Worm (Caenorhabditis elegans) whole organism, L4 larva: ENCODE measurements around the gene T01H10.11.
A peak's percentile ranks its signal among the peaks of the same experiment; 100 is the strongest.

Experiments
- F26F4.8 ChIP-seq: fragments of 200-800 bp; sonication (Bioruptor generic); conservative IDR thresholded peaks from 2 replicates; pipeline ENCODE4 v1.3.6; 2022; ENCODE audit warnings: missing genetic modification characterization, missing compliant biosample characterization
- ama-1 ChIP-seq: fragments of 150-350 bp; optimal IDR thresholded peaks from 2 replicates; lab custom pipeline; 2014; ENCODE audit warnings: inconsistent platforms, mixed read lengths
- dmd-8 ChIP-seq: fragments of 200-800 bp; sonication (Bioruptor generic); IDR thresholded peaks from 2 replicates; pipeline ENCODE4 v1.3.6; 2022; ENCODE audit warnings: missing genetic modification characterization, missing compliant biosample characterization
- dpl-1 ChIP-seq: fragments of 150-350 bp; optimal IDR thresholded peaks from 2 replicates; lab custom pipeline; 2014; ENCODE audit warnings: missing biosample characterization, missing genetic modification reagents, missing genetic modification characterization
- dve-1 ChIP-seq: sonication (generic microtip); optimal IDR thresholded peaks from 2 replicates; lab custom pipeline; 2017; ENCODE audit warnings: antibody characterized with exemption, mild to moderate bottlenecking, missing genetic modification characterization, missing compliant biosample characterization; ENCODE audit not compliant: insufficient read depth
- egl-27 ChIP-seq: sonication (generic microtip); optimal IDR thresholded peaks from 3 replicates; lab custom pipeline; 2017; ENCODE audit warnings: missing biosample characterization, missing genetic modification reagents, missing genetic modification characterization
- nhr-25 ChIP-seq: sonication (generic microtip); optimal IDR thresholded peaks from 2 replicates; lab custom pipeline; 2017; ENCODE audit warnings: missing genetic modification characterization, mild to moderate bottlenecking, missing compliant biosample characterization, antibody characterized with exemption, moderate library complexity, borderline replicate concordance; ENCODE audit not compliant: insufficient read depth
- pha-4 ChIP-seq, 2 experiments: fragments of 150-350 bp in 1 of 2; fragments of 200-800 bp in 1 of 2; sonication (Bioruptor generic) in 1 of 2; IDR thresholded peaks in 1 of 2; optimal IDR thresholded peaks in 1 of 2; 2 replicates each; pipeline versions ENCODE4 v1.3.6 to Lab custom; 2014 to 2022; ENCODE audit warnings: missing genetic modification characterization in 2 of 2, missing genetic modification reagents in 2 of 2, missing biosample characterization in 1 of 2, missing compliant biosample characterization in 1 of 2
- php-3 ChIP-seq: fragments of 200-800 bp; sonication (Bioruptor generic); IDR thresholded peaks from 2 replicates; pipeline ENCODE4 v1.3.6; 2022; ENCODE audit warnings: missing genetic modification reagents, missing genetic modification characterization, missing compliant biosample characterization
- ztf-11 ChIP-seq: fragments of 150-350 bp; optimal IDR thresholded peaks from 2 replicates; lab custom pipeline; 2014; ENCODE audit warnings: missing biosample characterization, missing genetic modification characterization

- peak; percentile 12; the same call in 1 of the 2 replicates for TF ChIP-seq pha-4 (GFP tag; IDR thresholded peaks at IDR 0.05; lab: Robert Waterston, UW)
- peak; percentile 83 for TF ChIP-seq pha-4 (tag; optimal IDR thresholded peaks at IDR 0.05; lab: Kevin White, UChicago)
- TF ChIP-seq dpl-1 (GFP tag; lab: Kevin White, UChicago), result no peak
- TF ChIP-seq dmd-8 (GFP tag; lab: Robert Waterston, UW), result no peak
- no peak for TF ChIP-seq ama-1 (lab: Kevin White, UChicago)
- no peak for TF ChIP-seq php-3 (GFP tag; lab: Robert Waterston, UW)
- no peak for TF ChIP-seq nhr-25
- TF ChIP-seq egl-27 (tag; lab: Kevin White, UChicago), result no peak
- TF ChIP-seq ztf-11, result no peak
- no peak for TF ChIP-seq F26F4.8 (GFP tag; lab: Robert Waterston, UW)
- no peak for TF ChIP-seq dve-1 (tag; lab: Kevin White, UChicago)
Observed at ce11 chrX:12162659-12163058, 39.4 kb downstream of the T01H10.11 start.
